Fruit fly (Drosophila melanogaster) whole organism, pupa: ENCODE data around the gene Hmgcr.

ENCODE experiments used
- CG32121 ChIP-seq: fragments of 200-800 bp; sonication (Bioruptor generic); IDR thresholded peaks from 2 replicates; pipeline ENCODE4 v1.3.6; 2022; ENCODE audit warnings: missing biosample characterization, missing genetic modification characterization
- CG34367 ChIP-seq: fragments of 200-800 bp; sonication (Bioruptor generic); optimal IDR thresholded peaks from 2 replicates; lab custom pipeline; 2018; ENCODE audit warnings: missing biosample characterization, mild to moderate bottlenecking, missing genetic modification characterization
- CG4496 ChIP-seq: fragments of 200-800 bp; sonication (Bioruptor generic); IDR thresholded peaks from 3 replicates; pipeline ENCODE4 v1.3.6; 2022; ENCODE audit warnings: missing biosample characterization, missing genetic modification characterization
- CG8159 ChIP-seq: fragments of 200-800 bp; sonication (Bioruptor generic); optimal IDR thresholded peaks from 3 replicates; lab custom pipeline; 2018; ENCODE audit warnings: missing biosample characterization, mild to moderate bottlenecking, missing genetic modification characterization, moderate library complexity
- CG8301 ChIP-seq: fragments of 200-800 bp; sonication (Bioruptor generic); optimal IDR thresholded peaks from 2 replicates; lab custom pipeline; 2018; ENCODE audit warnings: missing biosample characterization, mild to moderate bottlenecking, missing genetic modification characterization
- EcR ChIP-seq: fragments of 200-800 bp; sonication (Bioruptor generic); optimal IDR thresholded peaks from 3 replicates; lab custom pipeline; 2019; ENCODE audit warnings: missing biosample characterization, missing genetic modification characterization, mild to moderate bottlenecking, moderate library complexity, missing genetic modification reagents
- fd96Ca ChIP-seq: fragments of 200-800 bp; sonication (Bioruptor generic); IDR thresholded peaks from 3 replicates; pipeline ENCODE4 v1.3.6; 2022; ENCODE audit warnings: missing biosample characterization, missing genetic modification characterization
- rn ChIP-seq: fragments of 200-800 bp; sonication (Bioruptor generic); IDR thresholded peaks from 2 replicates; pipeline ENCODE4 v1.3.6; 2022; ENCODE audit warnings: missing biosample characterization, missing genetic modification characterization

dm6 chr3R:23722680-23723372 lies 10.3 kb upstream of the Hmgcr start, which contains the start of gene CG10365:
- TF ChIP-seq CG4496 (GFP tag; lab: Robert Waterston, UW) = peak; percentile 90
- peak; percentile 86 for TF ChIP-seq rn (GFP tag; lab: Robert Waterston, UW)
- peak; percentile 86 for TF ChIP-seq CG34367 (tag; lab: Kevin White, UChicago)
- TF ChIP-seq CG8301 (tag; lab: Kevin White, UChicago) = peak; percentile 94
- TF ChIP-seq CG32121 (GFP tag; lab: Robert Waterston, UW) = peak; percentile 88
- TF ChIP-seq CG8159 = peak; percentile 97
- no peak for TF ChIP-seq fd96Ca (GFP tag; lab: Robert Waterston, UW)
- TF ChIP-seq EcR (GFP tag; lab: Kevin White, UChicago) = peak; percentile 41
